Fruit fly (Drosophila melanogaster) whole organism, pupa: ENCODE results near the gene CG4953.

Source experiments
- CG10348 ChIP-seq: fragments of 200-800 bp; sonication (Bioruptor generic); IDR thresholded peaks from 2 replicates; pipeline ENCODE4 v1.3.6; 2022; ENCODE audit warnings: missing biosample characterization, missing genetic modification characterization
- CG12605 ChIP-seq: fragments of 200-800 bp; sonication (Bioruptor generic); IDR thresholded peaks from 2 replicates; pipeline ENCODE4 v1.3.6; 2022; ENCODE audit warnings: missing biosample characterization, missing genetic modification characterization
- CG13204 ChIP-seq: fragments of 200-800 bp; sonication (Bioruptor generic); optimal IDR thresholded peaks from 2 replicates; lab custom pipeline; 2018; ENCODE audit warnings: missing biosample characterization, mild to moderate bottlenecking, missing genetic modification characterization, moderate library complexity
- CG14655 ChIP-seq: fragments of 200-800 bp; sonication (Bioruptor generic); optimal IDR thresholded peaks from 3 replicates; lab custom pipeline; 2017; ENCODE audit warnings: mild to moderate bottlenecking, missing biosample characterization, missing genetic modification reagents, missing genetic modification characterization
- CG15710 ChIP-seq: fragments of 200-800 bp; sonication (Bioruptor generic); optimal IDR thresholded peaks from 2 replicates; lab custom pipeline; 2018; ENCODE audit warnings: missing biosample characterization, mild to moderate bottlenecking, missing genetic modification characterization, moderate library complexity
- CG17806 ChIP-seq: fragments of 200-800 bp; sonication (Bioruptor generic); optimal IDR thresholded peaks from 2 replicates; lab custom pipeline; 2018; ENCODE audit warnings: missing biosample characterization, mild to moderate bottlenecking, missing genetic modification characterization, moderate library complexity
- CG32121 ChIP-seq: fragments of 200-800 bp; sonication (Bioruptor generic); IDR thresholded peaks from 2 replicates; pipeline ENCODE4 v1.3.6; 2022; ENCODE audit warnings: missing biosample characterization, missing genetic modification characterization
- CG34367 ChIP-seq: fragments of 200-800 bp; sonication (Bioruptor generic); optimal IDR thresholded peaks from 2 replicates; lab custom pipeline; 2018; ENCODE audit warnings: missing biosample characterization, mild to moderate bottlenecking, missing genetic modification characterization
- CG4496 ChIP-seq: fragments of 200-800 bp; sonication (Bioruptor generic); IDR thresholded peaks from 3 replicates; pipeline ENCODE4 v1.3.6; 2022; ENCODE audit warnings: missing biosample characterization, missing genetic modification characterization
- CG8159 ChIP-seq: fragments of 200-800 bp; sonication (Bioruptor generic); optimal IDR thresholded peaks from 3 replicates; lab custom pipeline; 2018; ENCODE audit warnings: missing biosample characterization, mild to moderate bottlenecking, missing genetic modification characterization, moderate library complexity
- CG8301 ChIP-seq: fragments of 200-800 bp; sonication (Bioruptor generic); optimal IDR thresholded peaks from 2 replicates; lab custom pipeline; 2018; ENCODE audit warnings: missing biosample characterization, mild to moderate bottlenecking, missing genetic modification characterization
- CG9948 ChIP-seq: fragments of 200-800 bp; sonication (Bioruptor generic); optimal IDR thresholded peaks from 2 replicates; lab custom pipeline; 2018; ENCODE audit warnings: missing biosample characterization, mild to moderate bottlenecking, missing genetic modification characterization, moderate library complexity
- D1 ChIP-seq: fragments of 200-800 bp; sonication (Bioruptor generic); optimal IDR thresholded peaks from 2 replicates; lab custom pipeline; 2018; ENCODE audit warnings: missing biosample characterization, mild to moderate bottlenecking, missing genetic modification characterization, moderate library complexity
- EcR ChIP-seq: fragments of 200-800 bp; sonication (Bioruptor generic); optimal IDR thresholded peaks from 3 replicates; lab custom pipeline; 2019; ENCODE audit warnings: missing biosample characterization, missing genetic modification characterization, mild to moderate bottlenecking, moderate library complexity, missing genetic modification reagents
- Ets98B ChIP-seq: fragments of 200-800 bp; sonication (Bioruptor generic); IDR thresholded peaks from 2 replicates; pipeline ENCODE4 v1.3.6; 2022; ENCODE audit warnings: missing biosample characterization, missing genetic modification characterization
- Pif1A ChIP-seq: fragments of 200-800 bp; sonication (Bioruptor generic); optimal IDR thresholded peaks from 3 replicates; lab custom pipeline; 2016; ENCODE audit warnings: missing biosample characterization, missing genetic modification characterization
- Pif1B ChIP-seq: fragments of 200-800 bp; sonication (Bioruptor generic); optimal IDR thresholded peaks from 3 replicates; lab custom pipeline; 2016; ENCODE audit warnings: missing biosample characterization, missing genetic modification characterization
- Snoo ChIP-seq: fragments of 200-800 bp; sonication (Bioruptor generic); optimal IDR thresholded peaks from 3 replicates; lab custom pipeline; 2017; ENCODE audit warnings: missing biosample characterization, mild to moderate bottlenecking, missing genetic modification characterization, inconsistent platforms
- fd96Ca ChIP-seq: fragments of 200-800 bp; sonication (Bioruptor generic); IDR thresholded peaks from 3 replicates; pipeline ENCODE4 v1.3.6; 2022; ENCODE audit warnings: missing biosample characterization, missing genetic modification characterization
- gl ChIP-seq: fragments of 200-800 bp; sonication (Bioruptor generic); optimal IDR thresholded peaks from 2 replicates; lab custom pipeline; 2018; ENCODE audit warnings: missing biosample characterization, mild to moderate bottlenecking, missing genetic modification characterization
- rn ChIP-seq: fragments of 200-800 bp; sonication (Bioruptor generic); IDR thresholded peaks from 2 replicates; pipeline ENCODE4 v1.3.6; 2022; ENCODE audit warnings: missing biosample characterization, missing genetic modification characterization

Gene CG4953

DNA sequence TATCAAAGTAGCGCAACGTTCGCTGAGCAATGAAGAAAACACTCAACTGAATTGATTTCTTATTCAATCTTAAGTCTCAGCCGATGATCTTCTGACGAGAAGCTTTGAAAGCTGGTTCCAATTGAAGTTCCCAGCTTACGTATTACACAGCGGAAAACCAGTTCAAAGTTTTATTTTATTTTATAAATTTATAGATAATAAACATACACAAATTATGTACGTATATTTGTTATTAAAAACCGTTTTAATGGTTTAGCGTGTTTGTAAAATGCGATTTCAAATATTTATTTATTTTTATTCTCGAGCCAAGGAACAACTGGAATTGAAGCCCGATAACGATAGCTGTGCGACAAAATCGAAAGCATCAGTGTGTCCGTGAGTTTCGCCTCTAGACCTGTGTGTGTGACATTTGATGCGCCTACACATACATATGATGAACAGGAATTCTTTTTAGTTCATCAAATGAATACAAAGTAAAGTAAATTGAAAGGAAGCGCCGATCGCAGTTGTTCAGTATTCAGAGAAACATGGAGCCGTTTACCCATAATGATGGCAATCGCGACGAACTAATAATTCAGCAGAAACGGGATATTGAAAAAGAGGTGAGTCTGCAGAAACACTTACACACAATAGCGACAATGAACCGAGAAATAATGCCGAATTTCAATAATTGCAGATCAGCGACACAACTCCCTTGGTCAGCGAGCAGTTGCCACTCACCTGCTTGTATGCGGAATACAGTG lies 40.2 kb downstream of the CG4953 start, which contains the start of the genes CG5390 and CG4968:
Gene CG5390, minus strand, starts transcription at position 77 of the 743 bp plus-strand sequence.
Gene CG4968, plus strand, starts transcription at position 405 of the 743 bp plus-strand sequence.
- TF ChIP-seq CG8159 (tag; lab: Kevin White, UChicago) (no peak), Pif1B (GFP tag; lab: Kevin White, UChicago) (peak; percentile 71), CG9948 (peak; percentile 67), CG8301 (peak; percentile 70), CG14655 (GFP tag; lab: Kevin White, UChicago) (no peak), CG13204 (no peak), CG17806 (peak; percentile 79), rn (peak; percentile 55; the same call in 1 of the 2 replicates), D1 (tag; lab: Kevin White, UChicago) (no peak), CG15710 (tag; lab: Kevin White, UChicago) (peak; percentile 81), fd96Ca (GFP tag; lab: Robert Waterston, UW) (no peak), CG34367 (tag; lab: Kevin White, UChicago) (peak; percentile 69), CG4496 (GFP tag; lab: Robert Waterston, UW) (peak; percentile 78; the same call in 2 of the 3 replicates), Pif1A (no peak), EcR (GFP tag; lab: Kevin White, UChicago) (peak; percentile 2), CG32121 (GFP tag; lab: Robert Waterston, UW) (peak; percentile 87), Ets98B (GFP tag; lab: Robert Waterston, UW) (peak; percentile 81; the same call in 1 of the 2 replicates), Snoo (tag; lab: Kevin White, UChicago) (peak; percentile 68), CG10348 (GFP tag; lab: Robert Waterston, UW) (no peak), CG12605 (GFP tag; lab: Robert Waterston, UW) (no peak; the same call in none of the 2 replicates), gl (tag; lab: Kevin White, UChicago) (peak; percentile 29)

dm6 chr2L:10310614-10311382 lies 44.3 kb downstream of the CG4953 start, which contains the start of gene Cdk5alpha:
Gene Cdk5alpha, minus strand, starts transcription at chr2L:10310956.
- TF ChIP-seq CG34367 (tag; lab: Kevin White, UChicago) (no peak), CG15710 (tag; lab: Kevin White, UChicago) (no peak), CG17806 (no peak), Snoo (tag; lab: Kevin White, UChicago) (no peak), CG8301 (no peak), CG13204 (no peak), CG9948 (no peak), CG14655 (GFP tag; lab: Kevin White, UChicago) (no peak), Pif1A (no peak), CG12605 (GFP tag; lab: Robert Waterston, UW) (no peak), CG10348 (GFP tag; lab: Robert Waterston, UW) (no peak), CG4496 (GFP tag; lab: Robert Waterston, UW) (no peak), CG8159 (tag; lab: Kevin White, UChicago) (no peak), Ets98B (GFP tag; lab: Robert Waterston, UW) (no peak), fd96Ca (GFP tag; lab: Robert Waterston, UW) (no peak), rn (no peak), EcR (GFP tag; lab: Kevin White, UChicago) (no peak), CG32121 (GFP tag; lab: Robert Waterston, UW) (no peak), gl (tag; lab: Kevin White, UChicago) (no peak)

dm6 chr2L:10311822-10312221 lies 45.3 kb downstream of the CG4953 start:
- no peak for TF ChIP-seq CG8301
- no peak for TF ChIP-seq CG12605 (GFP tag; lab: Robert Waterston, UW)
- TF ChIP-seq CG34367 (tag; lab: Kevin White, UChicago): no peak
- TF ChIP-seq CG17806: no peak
- no peak for TF ChIP-seq rn
- no peak for TF ChIP-seq CG14655 (GFP tag; lab: Kevin White, UChicago)
- no peak for TF ChIP-seq Ets98B (GFP tag; lab: Robert Waterston, UW)
- no peak for TF ChIP-seq CG15710 (tag; lab: Kevin White, UChicago)

dm6 chr2L:10314327-10315210 lies 48.1 kb downstream of the CG4953 start, which contains the start of the genes Usp14 and CG4972:
Gene Usp14, minus strand, starts transcription at chr2L:10314396.
Gene CG4972, plus strand, starts transcription at chr2L:10314792.
- TF ChIP-seq CG14655 (GFP tag; lab: Kevin White, UChicago) (no peak), Ets98B (GFP tag; lab: Robert Waterston, UW) (no peak), fd96Ca (GFP tag; lab: Robert Waterston, UW) (no peak), CG15710 (tag; lab: Kevin White, UChicago) (peak; percentile 24), EcR (GFP tag; lab: Kevin White, UChicago) (peak; percentile 27)

DNA sequence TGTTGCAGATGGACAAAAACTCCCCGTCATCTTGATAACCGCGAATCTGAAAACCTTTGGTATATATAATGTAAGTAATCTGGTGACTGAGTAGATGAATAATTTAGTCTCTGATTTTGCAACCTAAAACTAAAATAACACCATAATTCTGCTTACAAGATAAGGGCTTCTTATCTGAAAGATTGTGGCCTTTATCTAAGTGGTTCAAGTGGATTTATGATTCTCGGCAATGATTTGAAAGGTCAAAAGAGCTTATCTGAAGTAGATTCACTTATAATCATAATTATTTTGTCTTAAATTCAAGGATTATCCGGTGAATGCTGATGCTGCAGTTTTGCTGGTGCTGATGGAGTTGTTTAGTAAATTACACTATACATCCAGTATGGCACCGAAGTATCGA lies 49.4 kb downstream of the CG4953 start:
- TF ChIP-seq CG8301 (no peak), Pif1B (GFP tag; lab: Kevin White, UChicago) (no peak), CG34367 (tag; lab: Kevin White, UChicago) (no peak), CG17806 (no peak), CG8159 (tag; lab: Kevin White, UChicago) (no peak), CG32121 (GFP tag; lab: Robert Waterston, UW) (no peak), rn (no peak), CG14655 (GFP tag; lab: Kevin White, UChicago) (no peak), EcR (GFP tag; lab: Kevin White, UChicago) (no peak), gl (tag; lab: Kevin White, UChicago) (no peak), Snoo (tag; lab: Kevin White, UChicago) (no peak), fd96Ca (GFP tag; lab: Robert Waterston, UW) (no peak), Pif1A (no peak), CG10348 (GFP tag; lab: Robert Waterston, UW) (no peak), D1 (tag; lab: Kevin White, UChicago) (no peak), Ets98B (GFP tag; lab: Robert Waterston, UW) (no peak), CG9948 (no peak), CG15710 (tag; lab: Kevin White, UChicago) (no peak), CG12605 (GFP tag; lab: Robert Waterston, UW) (no peak), CG13204 (no peak)
